Fruit fly (Drosophila melanogaster) whole organism, embryonic: ENCODE results near the gene MICU3.

Experiments
- BEAF-32 ChIP-seq: fragments of 200-800 bp; sonication (Bioruptor generic); optimal IDR thresholded peaks from 3 replicates; lab custom pipeline; 2017; ENCODE audit warnings: missing biosample characterization, missing genetic modification characterization, mild to moderate bottlenecking, moderate library complexity, missing genetic modification reagents
- Bteb2 ChIP-seq: fragments of 200-800 bp; sonication (Bioruptor generic); optimal IDR thresholded peaks from 2 replicates; lab custom pipeline; 2016; ENCODE audit warnings: missing biosample characterization, missing genetic modification characterization
- CG12391 ChIP-seq: fragments of 200-800 bp; sonication (Bioruptor generic); optimal IDR thresholded peaks from 3 replicates; lab custom pipeline; 2018; ENCODE audit warnings: missing biosample characterization, mild to moderate bottlenecking, missing genetic modification characterization, moderate library complexity
- CG12942 ChIP-seq: fragments of 200-800 bp; sonication (Bioruptor generic); optimal IDR thresholded peaks from 3 replicates; lab custom pipeline; 2016; ENCODE audit warnings: missing biosample characterization, missing genetic modification characterization
- CG13296 ChIP-seq: fragments of 200-800 bp; sonication (Bioruptor generic); optimal IDR thresholded peaks from 3 replicates; lab custom pipeline; 2018; ENCODE audit warnings: missing biosample characterization, mild to moderate bottlenecking, missing genetic modification characterization
- CG14710 ChIP-seq: fragments of 200-800 bp; sonication (Bioruptor generic); optimal IDR thresholded peaks from 3 replicates; lab custom pipeline; 2019; ENCODE audit warnings: missing biosample characterization, mild to moderate bottlenecking, missing genetic modification characterization, moderate library complexity
- CG15479 ChIP-seq: fragments of 200-800 bp; sonication (Bioruptor generic); optimal IDR thresholded peaks from 3 replicates; lab custom pipeline; 2019; ENCODE audit warnings: missing biosample characterization, mild to moderate bottlenecking, missing genetic modification characterization, moderate library complexity
- CG17361 ChIP-seq: fragments of 200-800 bp; sonication (Bioruptor generic); IDR thresholded peaks from 3 replicates; pipeline ENCODE4 v1.3.6; 2022; ENCODE audit warnings: missing biosample characterization, missing genetic modification characterization
- CG1792 ChIP-seq: fragments of 200-800 bp; sonication (Bioruptor generic); optimal IDR thresholded peaks from 2 replicates; lab custom pipeline; 2016; ENCODE audit warnings: missing biosample characterization, missing genetic modification characterization
- CG2712 ChIP-seq: fragments of 200-800 bp; optimal IDR thresholded peaks from 3 replicates; lab custom pipeline; 2019; ENCODE audit warnings: missing biosample characterization, mild to moderate bottlenecking, missing genetic modification characterization, moderate library complexity
- CG4360 ChIP-seq: fragments of 200-800 bp; sonication (Bioruptor generic); IDR thresholded peaks from 2 replicates; pipeline ENCODE4 v1.3.6; 2022; ENCODE audit warnings: missing biosample characterization, missing genetic modification characterization
- CG6175 ChIP-seq: fragments of 200-800 bp; sonication (Bioruptor generic); IDR thresholded peaks from 3 replicates; pipeline ENCODE4 v1.3.6; 2022; ENCODE audit warnings: missing biosample characterization, missing genetic modification characterization
- CG6813 ChIP-seq: fragments of 200-800 bp; sonication (Bioruptor generic); optimal IDR thresholded peaks from 2 replicates; lab custom pipeline; 2017; ENCODE audit warnings: missing biosample characterization, missing genetic modification characterization, mild to moderate bottlenecking, moderate library complexity, missing genetic modification reagents
- CG7745 ChIP-seq: fragments of 200-800 bp; sonication (Bioruptor generic); optimal IDR thresholded peaks from 2 replicates; lab custom pipeline; 2018; ENCODE audit warnings: missing biosample characterization, mild to moderate bottlenecking, missing genetic modification characterization, moderate library complexity
- CG8281 ChIP-seq: fragments of 200-800 bp; sonication (Bioruptor generic); optimal IDR thresholded peaks from 2 replicates; lab custom pipeline; 2018; ENCODE audit warnings: missing biosample characterization, mild to moderate bottlenecking, missing genetic modification characterization, moderate library complexity
- D ChIP-seq, 2 experiments: fragments of 200-800 bp in 1 of 2; fragments of >200 bp in 1 of 2; sonication (Bioruptor generic) in 1 of 2; optimal IDR thresholded peaks; 2 replicates in 1 of 2; 3 replicates in 1 of 2; lab custom pipeline; 2017; ENCODE audit warnings: mild to moderate bottlenecking in 1 of 2, missing biosample characterization in 1 of 2, missing genetic modification characterization in 1 of 2, missing genetic modification reagents in 1 of 2
- Doc3 ChIP-seq: fragments of 200-800 bp; sonication (Bioruptor generic); IDR thresholded peaks from 3 replicates; pipeline ENCODE4 v1.3.6; 2022; ENCODE audit warnings: missing biosample characterization, missing genetic modification characterization; ENCODE audit not compliant: partially characterized antibody
- Dp ChIP-seq: fragments of 200-800 bp; sonication (Bioruptor generic); optimal IDR thresholded peaks from 2 replicates; lab custom pipeline; 2018; ENCODE audit warnings: missing biosample characterization, mild to moderate bottlenecking, missing genetic modification characterization, moderate library complexity
- Fer1 ChIP-seq: fragments of 200-800 bp; sonication (Bioruptor generic); optimal IDR thresholded peaks from 2 replicates; lab custom pipeline; 2017; ENCODE audit warnings: missing biosample characterization, mild to moderate bottlenecking, missing genetic modification characterization
- GATAe ChIP-seq: fragments of 200-800 bp; sonication (Bioruptor generic); conservative IDR thresholded peaks from 2 replicates; pipeline ENCODE4 v1.3.6; 2022; ENCODE audit warnings: missing biosample characterization, missing genetic modification characterization
- Kr ChIP-seq: fragments of 200-800 bp; sonication (Bioruptor generic); optimal IDR thresholded peaks from 2 replicates; lab custom pipeline; 2017; ENCODE audit warnings: missing biosample characterization, mild to moderate bottlenecking, missing genetic modification characterization
- Med ChIP-seq: fragments of 200-800 bp; sonication (Bioruptor generic); peaks from one replicate; lab custom pipeline; 2016; ENCODE audit warnings: missing biosample characterization, missing genetic modification characterization, mild to moderate bottlenecking, inconsistent platforms, moderate library complexity
- NFAT ChIP-seq: fragments of 200-800 bp; sonication (Bioruptor generic); IDR thresholded peaks from 2 replicates; pipeline ENCODE4 v1.3.6; 2022; ENCODE audit warnings: missing biosample characterization, missing genetic modification characterization
- Nf-YB ChIP-seq: fragments of 200-800 bp; sonication (Bioruptor generic); optimal IDR thresholded peaks from 3 replicates; lab custom pipeline; 2019; ENCODE audit warnings: missing biosample characterization, mild to moderate bottlenecking, missing genetic modification characterization, moderate library complexity
- Oli ChIP-seq: fragments of 200-800 bp; sonication (Bioruptor generic); optimal IDR thresholded peaks from 2 replicates; lab custom pipeline; 2018; ENCODE audit warnings: missing biosample characterization, mild to moderate bottlenecking, missing genetic modification characterization, moderate library complexity
- Ssrp ChIP-seq: fragments of 200-800 bp; sonication (Bioruptor generic); optimal IDR thresholded peaks from 2 replicates; lab custom pipeline; 2018; ENCODE audit warnings: missing biosample characterization, mild to moderate bottlenecking, missing genetic modification characterization, moderate library complexity
- ara ChIP-seq: fragments of 200-800 bp; sonication (Bioruptor generic); IDR thresholded peaks from 2 replicates; pipeline ENCODE4 v1.3.6; 2022; ENCODE audit warnings: missing biosample characterization, missing genetic modification characterization
- bowl ChIP-seq: fragments of 200-800 bp; sonication (Bioruptor generic); IDR thresholded peaks from 2 replicates; pipeline ENCODE4 v1.3.6; 2022; ENCODE audit warnings: missing biosample characterization, missing genetic modification characterization
- cad ChIP-seq: fragments of >200 bp; optimal IDR thresholded peaks from 2 replicates; lab custom pipeline; 2017; ENCODE audit warnings: missing biosample characterization, missing genetic modification characterization
- chn ChIP-seq: fragments of 200-800 bp; sonication (Bioruptor generic); optimal IDR thresholded peaks from 2 replicates; lab custom pipeline; 2016; ENCODE audit warnings: missing biosample characterization, missing genetic modification characterization
- croc ChIP-seq: fragments of 200-800 bp; sonication (Bioruptor generic); conservative IDR thresholded peaks from 3 replicates; pipeline ENCODE4 v1.3.6; 2022; ENCODE audit warnings: missing biosample characterization, missing genetic modification characterization
- dmrt11E ChIP-seq: fragments of 200-800 bp; sonication (Bioruptor generic); optimal IDR thresholded peaks from 3 replicates; lab custom pipeline; 2018; ENCODE audit warnings: missing biosample characterization, mild to moderate bottlenecking, missing genetic modification characterization, moderate library complexity
- gem ChIP-seq: fragments of 200-800 bp; sonication (Bioruptor generic); optimal IDR thresholded peaks from 2 replicates; lab custom pipeline; 2019; ENCODE audit warnings: missing biosample characterization, mild to moderate bottlenecking, missing genetic modification characterization, moderate library complexity
- grau ChIP-seq: fragments of 200-800 bp; optimal IDR thresholded peaks from 3 replicates; lab custom pipeline; 2019; ENCODE audit warnings: missing biosample characterization, mild to moderate bottlenecking, missing genetic modification characterization, moderate library complexity
- gsb ChIP-seq: fragments of 200-800 bp; sonication (Bioruptor generic); IDR thresholded peaks from 2 replicates; pipeline ENCODE4 v1.3.6; 2022; ENCODE audit warnings: missing biosample characterization, missing genetic modification characterization
- hkb ChIP-seq, 2 experiments: fragments of 200-800 bp in 1 of 2; fragments of >200 bp in 1 of 2; sonication (Bioruptor generic) in 1 of 2; IDR thresholded peaks in 1 of 2; optimal IDR thresholded peaks in 1 of 2; 2 replicates each; pipeline versions ENCODE4 v1.3.6 to Lab custom; 2017 to 2022; ENCODE audit warnings: missing biosample characterization in 1 of 2, missing genetic modification characterization in 1 of 2
- kah ChIP-seq: fragments of 200-800 bp; sonication (Bioruptor generic); optimal IDR thresholded peaks from 2 replicates; lab custom pipeline; 2018; ENCODE audit warnings: missing biosample characterization, mild to moderate bottlenecking, missing genetic modification characterization
- kni ChIP-seq: fragments of 200-800 bp; sonication (Bioruptor generic); optimal IDR thresholded peaks from 3 replicates; lab custom pipeline; 2017; ENCODE audit warnings: mild to moderate bottlenecking, missing biosample characterization, missing genetic modification reagents, missing genetic modification characterization
- onecut ChIP-seq: fragments of 200-800 bp; sonication (Bioruptor generic); IDR thresholded peaks from 2 replicates; pipeline ENCODE4 v1.3.6; 2022; ENCODE audit warnings: missing biosample characterization, missing genetic modification characterization
- pho ChIP-seq: fragments of 200-800 bp; sonication (Bioruptor generic); optimal IDR thresholded peaks from 2 replicates; lab custom pipeline; 2016; ENCODE audit warnings: missing biosample characterization, missing genetic modification characterization
- pros ChIP-seq: fragments of 200-800 bp; sonication (Bioruptor generic); optimal IDR thresholded peaks from 3 replicates; lab custom pipeline; 2019; ENCODE audit warnings: missing biosample characterization, mild to moderate bottlenecking, missing genetic modification characterization, moderate library complexity
- sens-2 ChIP-seq: fragments of 200-800 bp; sonication (Bioruptor generic); IDR thresholded peaks from 2 replicates; pipeline ENCODE4 v1.3.6; 2022; ENCODE audit warnings: missing biosample characterization, missing genetic modification characterization
- tll ChIP-seq, 2 experiments: fragments of 200-800 bp in 1 of 2; fragments of >200 bp in 1 of 2; sonication (Bioruptor generic) in 1 of 2; optimal IDR thresholded peaks; 2 replicates each; lab custom pipeline; 2017 to 2019; ENCODE audit warnings: missing biosample characterization in 2 of 2, missing genetic modification characterization in 2 of 2, mild to moderate bottlenecking in 1 of 2, moderate library complexity in 1 of 2
- twi ChIP-seq: fragments of 200-800 bp; optimal IDR thresholded peaks from 2 replicates; lab custom pipeline; 2019; ENCODE audit warnings: missing biosample characterization, mild to moderate bottlenecking, missing genetic modification characterization, moderate library complexity
- unc-4 ChIP-seq: fragments of 200-800 bp; sonication (Bioruptor generic); IDR thresholded peaks from 2 replicates; pipeline ENCODE4 v1.3.6; 2022; ENCODE audit warnings: missing biosample characterization, missing genetic modification characterization; ENCODE audit not compliant: partially characterized antibody
- vfl ChIP-seq: fragments of 200-800 bp; sonication (Bioruptor generic); optimal IDR thresholded peaks from 2 replicates; lab custom pipeline; 2016; ENCODE audit warnings: missing biosample characterization, missing genetic modification characterization
- zen ChIP-seq: fragments of 200-800 bp; sonication (Bioruptor generic); optimal IDR thresholded peaks from 3 replicates; lab custom pipeline; 2018; ENCODE audit warnings: missing biosample characterization, mild to moderate bottlenecking, missing genetic modification characterization, moderate library complexity

MICU3 gene

dm6 chr3R:19799614-19800013 lies 47.5 kb upstream of the MICU3 start:
- TF ChIP-seq kni (GFP tag; lab: Kevin White, UChicago) (peak; percentile 31), bowl (GFP tag; lab: Robert Waterston, UW) (no peak), tll (GFP tag; optimal IDR thresholded peaks at IDR 0.05; lab: Kevin White, UChicago) (peak in 1 of 2 experiments; percentile 54), pros (GFP tag; lab: Kevin White, UChicago) (peak; percentile 63), CG12391 (tag; lab: Kevin White, UChicago) (no peak), twi (tag; lab: Kevin White, UChicago) (peak; percentile 65), BEAF-32 (GFP tag; lab: Kevin White, UChicago) (no peak), gsb (GFP tag; lab: Robert Waterston, UW) (no peak), Kr (peak; percentile 52), Dp (GFP tag; lab: Kevin White, UChicago) (no peak), sens-2 (GFP tag; lab: Robert Waterston, UW) (no peak), CG15479 (GFP tag; lab: Kevin White, UChicago) (peak; percentile 2), D (optimal IDR thresholded peaks at IDR 0.05; lab: Kevin White, UChicago) (peak; percentile 28), D (GFP tag; optimal IDR thresholded peaks at IDR 0.05; lab: Kevin White, UChicago) (no peak), CG4360 (GFP tag; lab: Robert Waterston, UW) (no peak), unc-4 (GFP tag; lab: Robert Waterston, UW) (no peak), zen (tag; lab: Kevin White, UChicago) (peak; percentile 43), cad (GFP tag; lab: Kevin White, UChicago) (peak; percentile 73), CG8281 (tag; lab: Kevin White, UChicago) (no peak), chn (GFP tag; lab: Kevin White, UChicago) (no peak)

DNA sequence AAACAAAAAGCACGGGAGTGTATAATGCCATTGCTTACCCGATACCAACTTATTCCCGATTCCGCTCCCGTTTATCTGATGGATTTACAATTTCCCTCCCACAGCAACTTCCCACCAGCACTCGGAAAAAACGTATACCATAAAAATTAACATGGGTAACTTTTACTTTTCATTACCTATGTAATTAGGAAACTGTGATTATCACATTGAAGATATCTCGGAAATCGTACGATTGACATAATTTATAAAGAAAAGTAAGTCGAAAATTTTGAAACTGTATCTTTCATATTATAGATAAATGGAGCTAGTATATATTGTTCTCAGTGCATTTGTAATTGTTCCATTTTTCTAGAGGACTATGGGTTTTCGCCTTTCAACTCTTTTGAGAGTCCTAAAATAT lies 45.4 kb upstream of the MICU3 start:
- TF ChIP-seq hkb (optimal IDR thresholded peaks at IDR 0.05; lab: Kevin White, UChicago) (no peak), hkb (GFP tag; IDR thresholded peaks at IDR 0.05; lab: Robert Waterston, UW) (no peak), GATAe (GFP tag; lab: Robert Waterston, UW) (no peak), onecut (GFP tag; lab: Robert Waterston, UW) (no peak), Bteb2 (no peak), Fer1 (GFP tag; lab: Kevin White, UChicago) (no peak), CG7745 (tag; lab: Kevin White, UChicago) (no peak), Oli (tag; lab: Kevin White, UChicago) (peak; percentile 11), gsb (GFP tag; lab: Robert Waterston, UW) (no peak), dmrt11E (tag; lab: Kevin White, UChicago) (peak; percentile 43), vfl (GFP tag; lab: Kevin White, UChicago) (no peak), Doc3 (GFP tag; lab: Robert Waterston, UW) (no peak), CG17361 (0 out of 3 replicates have a peak, but pooled peaks have one; percentile 13), ara (no peak), grau (peak; percentile 19), CG6175 (GFP tag; lab: Robert Waterston, UW) (no peak), bowl (GFP tag; lab: Robert Waterston, UW) (no peak), CG12942 (no peak), CG14710 (peak; percentile 42), kah (GFP tag; lab: Kevin White, UChicago) (no peak), CG2712 (tag; lab: Kevin White, UChicago) (peak; percentile 44), CG1792 (GFP tag; lab: Kevin White, UChicago) (no peak), NFAT (GFP tag; lab: Robert Waterston, UW) (no peak), CG6813 (no peak), gem (tag; lab: Kevin White, UChicago) (peak; percentile 60), CG12391 (tag; lab: Kevin White, UChicago) (peak; percentile 37), Ssrp (tag; lab: Kevin White, UChicago) (peak; percentile 3), CG8281 (tag; lab: Kevin White, UChicago) (no peak), pho (GFP tag; lab: Kevin White, UChicago) (no peak), croc (GFP tag; lab: Robert Waterston, UW) (no peak), Med (GFP tag; lab: Kevin White, UChicago) (no peak), CG13296 (no peak), Nf-YB (GFP tag; lab: Kevin White, UChicago) (no peak)
